Worm (Caenorhabditis elegans) whole organism, L1 larva: ENCODE measurements around the gene npl-10.
A peak's percentile ranks its signal among the peaks of the same experiment; 100 is the strongest.

ENCODE experiments used
- C16A3.4 ChIP-seq: fragments of 150-350 bp; optimal IDR thresholded peaks from 2 replicates; lab custom pipeline; 2014; ENCODE audit warnings: missing biosample characterization, missing genetic modification characterization
- C34B4.2 ChIP-seq: sonication (generic microtip); optimal IDR thresholded peaks from 2 replicates; lab custom pipeline; 2017; ENCODE audit warnings: mild to moderate bottlenecking, missing genetic modification characterization, missing compliant biosample characterization
- F16B12.6 ChIP-seq: fragments of 150-350 bp; optimal IDR thresholded peaks from 2 replicates; lab custom pipeline; 2014; ENCODE audit warnings: missing biosample characterization, missing genetic modification characterization
- Y116A8C.19 ChIP-seq: sonication (generic microtip); optimal IDR thresholded peaks from 2 replicates; lab custom pipeline; 2016; ENCODE audit warnings: missing compliant biosample characterization, missing genetic modification characterization, borderline replicate concordance
- alr-1 ChIP-seq: fragments of 200-800 bp; sonication (Bioruptor generic); optimal IDR thresholded peaks from 2 replicates; lab custom pipeline; 2018; ENCODE audit warnings: borderline replicate concordance, mild to moderate bottlenecking, missing genetic modification characterization, missing compliant biosample characterization
- blmp-1 ChIP-seq: fragments of 150-350 bp; optimal IDR thresholded peaks from 2 replicates; lab custom pipeline; 2014; ENCODE audit warnings: missing biosample characterization, missing genetic modification characterization
- ceh-8 ChIP-seq: fragments of 200-800 bp; sonication (Bioruptor generic); optimal IDR thresholded peaks from 2 replicates; lab custom pipeline; 2018; ENCODE audit warnings: mild to moderate bottlenecking, missing genetic modification characterization, moderate library complexity, missing compliant biosample characterization
- ces-1 ChIP-seq: fragments of 150-350 bp; optimal IDR thresholded peaks from 2 replicates; lab custom pipeline; 2014; ENCODE audit warnings: missing biosample characterization, missing genetic modification reagents, missing genetic modification characterization
- dsc-1 ChIP-seq: sonication (generic microtip); optimal IDR thresholded peaks from 2 replicates; lab custom pipeline; 2016; ENCODE audit warnings: mild to moderate bottlenecking, missing genetic modification characterization, missing compliant biosample characterization
- efl-1 ChIP-seq, 4 experiments: fragments of 150-350 bp; optimal IDR thresholded peaks in 3 of 4; peaks in 1 of 4; 1 replicate in 1 of 4; 2 replicates in 3 of 4; lab custom pipeline; 2014; ENCODE audit warnings: missing biosample characterization in 2 of 4, missing genetic modification characterization in 2 of 4, missing genetic modification reagents in 2 of 4
- egl-27 ChIP-seq, 2 experiments: fragments of 150-350 bp in 1 of 2; sonication (generic microtip); optimal IDR thresholded peaks; 3 replicates each; lab custom pipeline; 2017 to 2018; ENCODE audit warnings: missing biosample characterization in 2 of 2, missing genetic modification characterization in 2 of 2, missing genetic modification reagents in 2 of 2
- elt-3 ChIP-seq, 6 experiments: fragments of 150-350 bp in 1 of 6; sonication (generic microtip); optimal IDR thresholded peaks; 2 replicates each; lab custom pipeline; 2017 to 2018; ENCODE audit warnings: missing biosample characterization in 6 of 6, missing genetic modification characterization in 6 of 6, inconsistent platforms in 1 of 6
- ets-5 ChIP-seq: fragments of 200-800 bp; sonication (Bioruptor generic); IDR thresholded peaks from 2 replicates; pipeline ENCODE4 v1.3.6; 2022; ENCODE audit warnings: missing genetic modification characterization, missing compliant biosample characterization
- fkh-10 ChIP-seq: sonication (generic microtip); optimal IDR thresholded peaks from 2 replicates; lab custom pipeline; 2017; ENCODE audit warnings: missing biosample characterization, missing genetic modification reagents, missing genetic modification characterization
- fkh-8 ChIP-seq: sonication (generic microtip); optimal IDR thresholded peaks from 2 replicates; lab custom pipeline; 2016; ENCODE audit warnings: mild to moderate bottlenecking, missing genetic modification characterization, missing compliant biosample characterization
- hlh-17 ChIP-seq: fragments of 200-800 bp; sonication (Bioruptor generic); optimal IDR thresholded peaks from 2 replicates; lab custom pipeline; 2018; ENCODE audit warnings: missing genetic modification characterization, mild to moderate bottlenecking, missing compliant biosample characterization, moderate library complexity, borderline replicate concordance
- hlh-4 ChIP-seq: sonication (generic microtip); optimal IDR thresholded peaks from 2 replicates; lab custom pipeline; 2016; ENCODE audit warnings: mild to moderate bottlenecking, missing genetic modification characterization, missing compliant biosample characterization
- jun-1 ChIP-seq: fragments of 150-350 bp; optimal IDR thresholded peaks from 2 replicates; lab custom pipeline; 2014; ENCODE audit warnings: missing biosample characterization, missing genetic modification reagents, missing genetic modification characterization
- lin-14 ChIP-seq: fragments of 200-800 bp; sonication (Bioruptor generic); optimal IDR thresholded peaks from 2 replicates; lab custom pipeline; 2018; ENCODE audit warnings: mild to moderate bottlenecking, missing genetic modification characterization, moderate library complexity, missing compliant biosample characterization
- lin-35 ChIP-seq, 2 experiments: fragments of 150-350 bp; optimal IDR thresholded peaks; 2 replicates each; lab custom pipeline; 2014; ENCODE audit warnings: missing biosample characterization in 2 of 2, missing genetic modification characterization in 2 of 2, missing genetic modification reagents in 2 of 2
- lir-3 ChIP-seq: sonication (generic microtip); optimal IDR thresholded peaks from 2 replicates; lab custom pipeline; 2016; ENCODE audit warnings: mild to moderate bottlenecking, missing genetic modification characterization, moderate library complexity, missing compliant biosample characterization; ENCODE audit not compliant: poor library complexity
- lsy-2 ChIP-seq, 2 experiments: fragments of 150-350 bp; optimal IDR thresholded peaks; 2 replicates each; lab custom pipeline; 2014; ENCODE audit warnings: missing biosample characterization in 2 of 2, missing genetic modification characterization in 2 of 2
- mab-9 ChIP-seq: fragments of 200-800 bp; sonication (Bioruptor generic); IDR thresholded peaks from 2 replicates; pipeline ENCODE4 v1.3.6; 2022; ENCODE audit warnings: missing genetic modification reagents, missing genetic modification characterization, missing compliant biosample characterization
- mdl-1 ChIP-seq, 2 experiments: fragments of 150-350 bp; optimal IDR thresholded peaks; 2 replicates each; lab custom pipeline; 2014 to 2017; ENCODE audit warnings: missing biosample characterization in 2 of 2, missing genetic modification characterization in 2 of 2, inconsistent platforms in 1 of 2
- mef-2 ChIP-seq: fragments of 150-350 bp; optimal IDR thresholded peaks from 2 replicates; lab custom pipeline; 2014; ENCODE audit warnings: missing biosample characterization, missing genetic modification characterization
- mep-1 ChIP-seq: fragments of 150-350 bp; optimal IDR thresholded peaks from 2 replicates; lab custom pipeline; 2014; ENCODE audit warnings: missing biosample characterization, missing genetic modification characterization
- nhr-12 ChIP-seq: sonication (generic microtip); optimal IDR thresholded peaks from 2 replicates; lab custom pipeline; 2017; ENCODE audit warnings: missing biosample characterization, missing genetic modification characterization
- nhr-19 ChIP-seq: fragments of 200-800 bp; sonication (Bioruptor generic); conservative IDR thresholded peaks from 2 replicates; pipeline ENCODE4 v1.3.6; 2022; ENCODE audit warnings: missing genetic modification characterization, missing compliant biosample characterization
- nhr-20 ChIP-seq: sonication (generic microtip); optimal IDR thresholded peaks from 2 replicates; lab custom pipeline; 2016; ENCODE audit warnings: mild to moderate bottlenecking, missing genetic modification characterization, missing compliant biosample characterization
- nhr-47 ChIP-seq: sonication (generic microtip); optimal IDR thresholded peaks from 2 replicates; lab custom pipeline; 2016; ENCODE audit warnings: mild to moderate bottlenecking, missing genetic modification characterization, moderate library complexity, missing compliant biosample characterization
- nhr-76 ChIP-seq: sonication (generic microtip); optimal IDR thresholded peaks from 2 replicates; lab custom pipeline; 2017; ENCODE audit warnings: missing biosample characterization, missing genetic modification characterization
- nhr-77 ChIP-seq: fragments of 150-350 bp; optimal IDR thresholded peaks from 2 replicates; lab custom pipeline; 2014; ENCODE audit warnings: missing biosample characterization, missing genetic modification characterization
- nhr-90 ChIP-seq: sonication (generic microtip); optimal IDR thresholded peaks from 2 replicates; lab custom pipeline; 2016; ENCODE audit warnings: mild to moderate bottlenecking, missing genetic modification characterization, missing compliant biosample characterization; ENCODE audit not compliant: poor library complexity
- pag-3 ChIP-seq: sonication (generic microtip); optimal IDR thresholded peaks from 2 replicates; lab custom pipeline; 2017; ENCODE audit warnings: missing genetic modification characterization, mild to moderate bottlenecking, missing compliant biosample characterization, antibody characterized with exemption, borderline replicate concordance; ENCODE audit not compliant: insufficient read depth
- pax-3 ChIP-seq: fragments of 200-800 bp; sonication (Bioruptor generic); optimal IDR thresholded peaks from 2 replicates; lab custom pipeline; 2018; ENCODE audit warnings: mild to moderate bottlenecking, missing genetic modification characterization, moderate library complexity, missing compliant biosample characterization
- pqm-1 ChIP-seq: sonication (generic microtip); optimal IDR thresholded peaks from 3 replicates; lab custom pipeline; 2017; ENCODE audit warnings: missing biosample characterization, missing genetic modification characterization
- rnt-1 ChIP-seq: sonication (generic microtip); optimal IDR thresholded peaks from 2 replicates; lab custom pipeline; 2016; ENCODE audit warnings: mild to moderate bottlenecking, missing genetic modification characterization, moderate library complexity, missing compliant biosample characterization
- skn-1 ChIP-seq: fragments of 150-350 bp; optimal IDR thresholded peaks from 2 replicates; lab custom pipeline; 2014; ENCODE audit warnings: missing biosample characterization, missing genetic modification characterization
- snpc-4 ChIP-seq: fragments of 150-350 bp; optimal IDR thresholded peaks from 2 replicates; lab custom pipeline; 2014; ENCODE audit warnings: missing biosample characterization, missing genetic modification characterization
- snu-23 ChIP-seq: sonication (generic microtip); optimal IDR thresholded peaks from 2 replicates; lab custom pipeline; 2016; ENCODE audit warnings: missing genetic modification characterization, missing compliant biosample characterization
- sup-37 ChIP-seq: fragments of 200-800 bp; sonication (Bioruptor generic); optimal IDR thresholded peaks from 2 replicates; lab custom pipeline; 2018; ENCODE audit warnings: mild to moderate bottlenecking, missing genetic modification characterization, missing compliant biosample characterization
- unc-130 ChIP-seq: fragments of 150-350 bp; optimal IDR thresholded peaks from 2 replicates; lab custom pipeline; 2017; ENCODE audit warnings: missing biosample characterization, missing genetic modification characterization, inconsistent platforms
- unc-30 ChIP-seq: sonication (generic microtip); optimal IDR thresholded peaks from 2 replicates; lab custom pipeline; 2017; ENCODE audit warnings: missing biosample characterization, missing genetic modification characterization
- unc-86 ChIP-seq: sonication (generic microtip); optimal IDR thresholded peaks from 2 replicates; lab custom pipeline; 2016; ENCODE audit warnings: missing genetic modification characterization, missing compliant biosample characterization
- zip-4 ChIP-seq: fragments of 200-800 bp; sonication (Bioruptor generic); optimal IDR thresholded peaks from 2 replicates; lab custom pipeline; 2018; ENCODE audit warnings: mild to moderate bottlenecking, missing genetic modification characterization, moderate library complexity, missing compliant biosample characterization
- ztf-11 ChIP-seq, 2 experiments: sonication (generic microtip); optimal IDR thresholded peaks; 2 replicates each; lab custom pipeline; 2016 to 2017; ENCODE audit warnings: missing genetic modification characterization in 2 of 2, missing biosample characterization in 1 of 2, missing compliant biosample characterization in 1 of 2

npl-10 gene

ce11 chrIII:3953235-3953634 is 17.5 kb upstream of the npl-10 start (continued):
- no peak for TF ChIP-seq ceh-8
- TF ChIP-seq lin-14 (GFP tag; lab: Kevin White, UChicago), result peak; percentile 88
- peak; percentile 4 for TF ChIP-seq fkh-10
- peak; percentile 7 for TF ChIP-seq jun-1 (tag; lab: Kevin White, UChicago)
- TF ChIP-seq elt-3 (tag; optimal IDR thresholded peaks at IDR 0.05; lab: Kevin White, UChicago), result peak in 1 of 6 experiments; percentile 41
- TF ChIP-seq pag-3, result no peak
- TF ChIP-seq ets-5 (GFP tag; lab: Robert Waterston, UW), result no peak
- peak; percentile 74 for TF ChIP-seq nhr-20
- TF ChIP-seq egl-27 (tag; optimal IDR thresholded peaks at IDR 0.05; lab: Kevin White, UChicago), result no peak
- peak; percentile 18 for TF ChIP-seq snpc-4
- TF ChIP-seq efl-1 (optimal IDR thresholded peaks at IDR 0.05; lab: Kevin White, UChicago), result peak; percentile 40 to 69
- TF ChIP-seq efl-1 (GFP tag; optimal IDR thresholded peaks at IDR 0.05 in 1 of 2; lab: Kevin White, UChicago), result peak in 1 of 2 experiments; percentile 94
- TF ChIP-seq nhr-47 (tag; lab: Kevin White, UChicago), result peak; percentile 49
- TF ChIP-seq hlh-17 (GFP tag; lab: Kevin White, UChicago), result no peak
- TF ChIP-seq pax-3 (tag; lab: Kevin White, UChicago), result peak; percentile 12
- TF ChIP-seq sup-37, result peak; percentile 29
- TF ChIP-seq nhr-76 (tag; lab: Kevin White, UChicago), result no peak
- TF ChIP-seq dsc-1, result peak; percentile 38
- no peak for TF ChIP-seq Y116A8C.19
- no peak for TF ChIP-seq nhr-12
- TF ChIP-seq skn-1 (tag; lab: Kevin White, UChicago), result no peak
- TF ChIP-seq nhr-77 (tag; lab: Kevin White, UChicago), result no peak
- TF ChIP-seq lir-3 (tag; lab: Kevin White, UChicago), result peak; percentile 40
- TF ChIP-seq alr-1 (tag; lab: Kevin White, UChicago), result no peak
- no peak for TF ChIP-seq hlh-4 (tag; lab: Kevin White, UChicago)
- peak; percentile 21 for TF ChIP-seq nhr-90
- TF ChIP-seq unc-86 (tag; lab: Kevin White, UChicago), result peak; percentile 8
- TF ChIP-seq mef-2, result no peak
- 0 out of 2 replicates have a peak, but pooled peaks have one; percentile 45 for TF ChIP-seq mab-9 (GFP tag; lab: Robert Waterston, UW)
- TF ChIP-seq unc-30 (tag; lab: Kevin White, UChicago), result no peak
- peak; percentile 40 for TF ChIP-seq nhr-19 (GFP tag; lab: Robert Waterston, UW)
- TF ChIP-seq zip-4, result no peak
- no peak for TF ChIP-seq pqm-1 (tag; lab: Kevin White, UChicago)
- peak; percentile 50 for TF ChIP-seq rnt-1
- no peak for TF ChIP-seq F16B12.6
- TF ChIP-seq ztf-11 (tag; optimal IDR thresholded peaks at IDR 0.05; lab: Kevin White, UChicago), result peak in 1 of 2 experiments; percentile 54

ce11 chrIII:3952058-3952457 is 16.4 kb upstream of the npl-10 start:
- TF ChIP-seq nhr-20 (peak; percentile 7), mep-1 (tag; lab: Kevin White, UChicago) (peak; percentile 12), lin-35 (GFP tag; optimal IDR thresholded peaks at IDR 0.05; lab: Kevin White, UChicago) (peak in 1 of 2 experiments; percentile 64), snu-23 (peak; percentile 11), lin-14 (GFP tag; lab: Kevin White, UChicago) (peak; percentile 44), hlh-4 (tag; lab: Kevin White, UChicago) (no peak), C16A3.4 (peak; percentile 28), lsy-2 (tag; optimal IDR thresholded peaks at IDR 0.05; lab: Kevin White, UChicago) (peak in 1 of 2 experiments; percentile 0), blmp-1 (peak; percentile 91), unc-130 (peak; percentile 64), mdl-1 (tag; optimal IDR thresholded peaks at IDR 0.05; lab: Kevin White, UChicago) (peak in 1 of 2 experiments; percentile 30), C34B4.2 (no peak), fkh-8 (no peak), elt-3 (tag; optimal IDR thresholded peaks at IDR 0.05; lab: Kevin White, UChicago) (peak in 1 of 6 experiments; percentile 33), lir-3 (tag; lab: Kevin White, UChicago) (no peak), ces-1 (GFP tag; lab: Kevin White, UChicago) (no peak)
